Worm (Caenorhabditis elegans): ENCODE measurements around the gene zip-7.
"Not testable (repeated sequence)": the region's sequence is repeated elsewhere in the genome, so short reads cannot be mapped to it uniquely, and the experiment has no call there.

zip-7 gene

DNA sequence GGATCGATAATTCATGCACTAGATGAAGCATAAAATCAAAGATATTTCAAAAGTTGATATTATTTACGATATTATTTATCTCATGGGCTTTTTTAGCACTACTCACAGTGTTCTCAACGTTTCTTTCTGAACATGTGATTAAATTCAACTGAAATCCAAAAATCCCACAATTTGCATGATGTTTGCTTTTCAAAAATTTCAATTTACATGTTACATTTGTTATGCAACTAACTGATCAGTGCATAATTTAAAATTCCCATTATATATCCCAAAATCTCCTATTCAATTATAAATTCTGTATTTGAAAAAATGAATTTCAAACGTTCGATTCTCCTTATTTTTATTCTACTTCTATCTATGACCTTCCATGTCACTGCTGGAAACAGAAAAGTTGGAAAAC lies 22.9 kb upstream of the zip-7 start, which contains the start of gene Y51H4A.937:
Y51H4A.937 (plus strand) TSS at position 301 of the 400 bp plus-strand sequence.
- TF ChIP-seq fos-1 (tag; optimal IDR thresholded peaks at IDR 0.05) (no peak), alr-1 (tag; optimal IDR thresholded peaks at IDR 0.05) (no peak), nhr-12 (tag; optimal IDR thresholded peaks at IDR 0.05) (no peak), R02D3.7 (tag; optimal IDR thresholded peaks at IDR 0.05) (no peak), nhr-10 (tag; optimal IDR thresholded peaks at IDR 0.05) (no peak)

ce11 chrIV:16526038-16526437 lies 20.6 kb upstream of the zip-7 start, which contains the start of gene Y51H4A.5:
TSS of gene Y51H4A.5 (minus strand) at chrIV:16526138.
- no peak for TF ChIP-seq R02D3.7 (tag; optimal IDR thresholded peaks at IDR 0.05)
- no peak for TF ChIP-seq nhr-10 (tag; optimal IDR thresholded peaks at IDR 0.05)
- no peak for TF ChIP-seq ztf-4 (tag; optimal IDR thresholded peaks at IDR 0.05)
- TF ChIP-seq Y55F3AM.14 (GFP tag; optimal IDR thresholded peaks at IDR 0.05), result no peak
- no peak for TF ChIP-seq fos-1 (tag; optimal IDR thresholded peaks at IDR 0.05)
- no peak for TF ChIP-seq nhr-237 (tag; optimal IDR thresholded peaks at IDR 0.05)
- no peak for TF ChIP-seq sma-3 (GFP tag; optimal IDR thresholded peaks at IDR 0.05)
- TF ChIP-seq nhr-25 (tag; optimal IDR thresholded peaks at IDR 0.05), result no peak
- no peak for TF ChIP-seq F13H6.1 (tag; optimal IDR thresholded peaks at IDR 0.05)
- no peak for TF ChIP-seq skn-1 (tag; optimal IDR thresholded peaks at IDR 0.05)

DNA sequence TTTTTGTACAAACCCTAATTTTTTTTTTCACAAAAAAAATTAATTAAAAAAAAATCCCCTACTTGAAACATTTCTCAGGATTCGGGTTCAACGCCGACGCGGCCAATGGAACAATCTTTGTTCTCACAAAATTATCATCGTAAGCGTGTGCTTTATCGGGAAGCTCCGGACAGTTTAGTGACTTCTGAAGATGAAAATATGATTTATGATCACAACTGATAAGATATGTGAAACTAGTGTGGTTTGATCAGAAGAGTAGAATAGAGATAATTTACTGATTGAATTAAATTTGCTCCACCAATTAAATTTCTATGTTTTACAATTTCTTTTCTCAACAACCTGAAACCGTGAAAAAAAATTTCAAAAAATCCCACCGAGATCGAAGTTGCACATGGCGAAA lies 19.5 kb upstream of the zip-7 start:
- TF ChIP-seq fos-1 (tag; optimal IDR thresholded peaks at IDR 0.05) (no peak), skn-1 (tag; optimal IDR thresholded peaks at IDR 0.05) (no peak), nhr-129 (tag; optimal IDR thresholded peaks at IDR 0.05) (no peak), lin-39 (tag; optimal IDR thresholded peaks at IDR 0.05) (no peak), elt-3 (tag; optimal IDR thresholded peaks at IDR 0.05) (no peak), lin-13 (GFP tag; optimal IDR thresholded peaks at IDR 0.05) (no peak), unc-55 (GFP tag; optimal IDR thresholded peaks at IDR 0.05) (no peak), sma-9 (GFP tag; optimal IDR thresholded peaks at IDR 0.05) (no peak), sma-9 (tag; optimal IDR thresholded peaks at IDR 0.05) (no peak), C34F6.9 (tag; optimal IDR thresholded peaks at IDR 0.05) (no peak), nhr-237 (tag; optimal IDR thresholded peaks at IDR 0.05) (no peak), gmeb-1 (tag; optimal IDR thresholded peaks at IDR 0.05) (no peak), mbf-1 (tag; optimal IDR thresholded peaks at IDR 0.05) (no peak), crh-2 (tag; optimal IDR thresholded peaks at IDR 0.05) (no peak)

- TF ChIP-seq peb-1, nhr-10, nhr-21 (tag; optimal IDR thresholded peaks at IDR 0.05): not testable (repeated sequence)
These were observed 1.6 kb upstream of the zip-7 start, which contains the start of gene Y51H4A.935 for ce11 chrIV:16507132-16507531. TSS of gene Y51H4A.935 (minus strand) at chrIV:16507232.

DNA sequence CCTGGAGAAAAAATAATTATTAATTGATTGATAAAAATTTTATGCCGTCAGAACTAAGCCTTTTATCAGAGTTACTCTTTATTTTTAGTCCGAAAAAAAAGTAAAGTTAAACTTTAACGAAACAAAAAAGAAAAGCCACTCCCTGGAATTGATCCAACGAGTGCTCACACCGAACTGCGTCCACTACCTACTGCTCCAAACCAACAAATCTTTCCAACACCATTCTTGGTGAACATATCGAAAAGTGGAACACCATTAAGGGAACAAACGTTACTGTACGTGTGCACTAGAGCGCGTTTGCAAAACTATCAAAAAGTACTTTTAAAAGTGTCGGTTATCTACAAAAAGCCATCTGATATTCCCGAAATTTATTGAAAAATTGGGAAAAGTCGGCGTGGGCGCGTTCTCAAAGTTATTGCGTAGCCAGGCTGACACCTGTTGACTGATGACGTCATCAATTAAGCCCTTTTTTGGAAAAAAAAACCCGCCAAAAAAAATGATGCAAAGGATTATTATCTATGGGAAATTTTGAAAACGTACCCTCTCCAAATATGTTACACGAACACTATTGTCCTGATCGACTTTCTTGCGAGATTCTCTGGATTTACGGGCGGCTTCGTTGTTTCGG lies 1.8 kb downstream of the zip-7 start:
- TF ChIP-seq ama-1 (optimal IDR thresholded peaks at IDR 0.05) (no peak), sma-9 (GFP tag; optimal IDR thresholded peaks at IDR 0.05) (no peak), sma-9 (tag; optimal IDR thresholded peaks at IDR 0.05) (no peak), nhr-6 (tag; optimal IDR thresholded peaks at IDR 0.05) (no peak), Y55F3AM.14 (GFP tag; optimal IDR thresholded peaks at IDR 0.05) (no peak), nhr-21 (tag; optimal IDR thresholded peaks at IDR 0.05) (no peak), sem-4 (tag; optimal IDR thresholded peaks at IDR 0.05) (no peak), R02D3.7 (tag; optimal IDR thresholded peaks at IDR 0.05) (no peak), mbf-1 (tag; optimal IDR thresholded peaks at IDR 0.05) (no peak), nhr-11 (tag; optimal IDR thresholded peaks at IDR 0.05) (no peak), nhr-23 (tag; optimal IDR thresholded peaks at IDR 0.05) (no peak), gmeb-1 (tag; optimal IDR thresholded peaks at IDR 0.05) (no peak), alr-1 (tag; optimal IDR thresholded peaks at IDR 0.05) (no peak), mab-5 (tag; optimal IDR thresholded peaks at IDR 0.05) (no peak), crh-2 (tag; optimal IDR thresholded peaks at IDR 0.05) (no peak), zag-1 (tag; optimal IDR thresholded peaks at IDR 0.05) (no peak)

DNA sequence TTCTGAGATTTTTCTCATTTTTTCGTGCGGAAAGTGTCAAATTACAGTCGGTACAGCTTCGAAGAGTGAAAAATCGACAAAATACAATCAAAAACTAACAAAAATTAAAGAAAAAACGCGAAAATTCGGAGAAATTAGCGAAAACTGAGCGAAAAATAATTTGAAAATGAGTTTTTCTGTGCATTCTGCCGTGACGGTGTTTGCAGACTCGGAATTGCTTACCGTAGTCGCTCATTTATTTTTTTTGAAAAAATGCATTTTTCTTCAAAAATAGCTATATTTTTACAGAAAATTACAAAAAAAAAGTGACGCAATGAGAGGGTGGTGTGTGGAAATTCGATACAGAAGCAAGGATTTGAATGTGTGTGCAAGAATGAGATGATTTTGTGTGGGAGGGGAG lies 2.4 kb downstream of the zip-7 start:
- no peak for TF ChIP-seq sma-3 (GFP tag; optimal IDR thresholded peaks at IDR 0.05)

Data from whole organism, L2 larva.